Worm (Caenorhabditis elegans) whole organism, midembryonic: ENCODE measurements around the gene glb-22.

Source experiments
- T22C8.4 ChIP-seq: fragments of 200-800 bp; sonication (Bioruptor generic); IDR thresholded peaks from 2 replicates; pipeline ENCODE4 v1.3.6; 2022; ENCODE audit warnings: missing genetic modification characterization, missing compliant biosample characterization
- flt-1 ChIP-seq: fragments of 200-800 bp; sonication (Bioruptor generic); IDR thresholded peaks from 2 replicates; pipeline ENCODE4 v1.3.6; 2022; ENCODE audit warnings: missing genetic modification characterization, missing compliant biosample characterization
- klf-2 ChIP-seq: fragments of 200-800 bp; sonication (Bioruptor generic); conservative IDR thresholded peaks from 2 replicates; pipeline ENCODE4 v1.3.6; 2022; ENCODE audit warnings: missing genetic modification reagents, missing genetic modification characterization, missing compliant biosample characterization
- med-1 ChIP-seq: sonication (generic microtip); optimal IDR thresholded peaks from 2 replicates; lab custom pipeline; 2017; ENCODE audit warnings: missing genetic modification characterization, mild to moderate bottlenecking, missing compliant biosample characterization, antibody characterized with exemption, missing genetic modification reagents; ENCODE audit not compliant: insufficient read depth
- ztf-23 ChIP-seq: fragments of 200-800 bp; sonication (Bioruptor generic); IDR thresholded peaks from 2 replicates; pipeline ENCODE4 v1.3.6; 2022; ENCODE audit warnings: missing genetic modification reagents, missing genetic modification characterization, missing compliant biosample characterization
- ztf-29 ChIP-seq: fragments of 200-800 bp; sonication (Bioruptor generic); IDR thresholded peaks from 2 replicates; pipeline ENCODE4 v1.3.6; 2022; ENCODE audit warnings: missing genetic modification reagents, missing genetic modification characterization, missing compliant biosample characterization

DNA sequence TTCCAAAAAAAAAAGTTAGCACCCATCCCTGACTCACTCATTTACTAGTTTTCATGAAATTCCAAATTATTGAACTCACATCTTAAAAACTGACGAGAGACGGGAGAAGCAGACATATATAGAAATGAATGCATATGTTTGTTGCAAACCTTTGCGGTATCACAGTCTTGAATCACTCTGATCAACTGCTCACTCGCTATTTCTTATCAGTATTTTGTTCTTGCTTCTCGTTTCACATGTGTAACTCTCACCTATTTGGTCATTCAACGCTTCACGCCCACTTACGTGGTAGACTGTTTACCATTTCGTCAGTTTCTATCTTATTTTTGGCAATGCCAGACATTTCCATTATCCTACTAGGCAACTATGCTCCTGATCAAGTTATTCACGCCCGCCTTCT lies 40.7 kb downstream of the glb-22 start, which contains the start of gene C54G10.1:
- TF ChIP-seq T22C8.4, result no peak
- TF ChIP-seq med-1 (GFP tag; lab: Kevin White, UChicago), result no peak
- TF ChIP-seq ztf-29 (GFP tag; lab: Robert Waterston, UW), result no peak
- no peak for TF ChIP-seq flt-1 (GFP tag; lab: Robert Waterston, UW)
- TF ChIP-seq klf-2, result no peak
- no peak for TF ChIP-seq ztf-23 (GFP tag; lab: Robert Waterston, UW)
